Worm (Caenorhabditis elegans): ENCODE measurements around the gene sre-28.

DNA sequence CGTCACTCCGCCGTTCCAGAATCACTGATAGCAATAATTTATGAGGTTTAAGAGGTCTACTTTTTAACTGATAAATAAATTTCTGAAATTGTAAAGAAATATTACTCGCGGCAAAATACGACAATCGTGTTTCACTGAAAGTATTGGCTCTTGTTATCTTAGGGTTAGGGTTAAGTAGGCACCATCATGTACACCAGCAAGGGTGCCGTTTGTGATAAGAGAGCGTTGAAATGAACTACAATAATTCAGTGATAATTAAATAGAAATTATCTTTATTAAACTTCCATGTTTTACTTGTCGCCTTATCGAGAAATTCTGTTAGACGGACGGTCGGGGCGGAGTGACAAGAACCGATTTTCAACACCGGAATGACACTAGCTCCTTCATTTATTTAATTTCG is 18.5 kb upstream of the sre-28 start:
- TF ChIP-seq C08G9.2 (tag; optimal IDR thresholded peaks at IDR 0.05) (no peak), nfya-1 (tag; optimal IDR thresholded peaks at IDR 0.05) (no peak), hlh-30 (tag; optimal IDR thresholded peaks at IDR 0.05; ENCODE audit: insufficient read depth) (no peak), ttx-3 (tag; optimal IDR thresholded peaks at IDR 0.05) (no peak), ceh-18 (tag; optimal IDR thresholded peaks at IDR 0.05) (no peak), pqm-1 (tag; optimal IDR thresholded peaks at IDR 0.05) (no peak), ceh-19 (GFP tag; optimal IDR thresholded peaks at IDR 0.05) (no peak)
